Worm (Caenorhabditis elegans) whole organism, young adult: ENCODE data around the gene F32D8.3.

Experiments
- F33H1.4 ChIP-seq: fragments of 200-800 bp; sonication (Bioruptor generic); IDR thresholded peaks from 2 replicates; pipeline ENCODE4 v1.3.6; 2022; ENCODE audit warnings: missing genetic modification reagents, missing genetic modification characterization, missing compliant biosample characterization
- ama-1 ChIP-seq, 3 experiments: fragments of 150-350 bp in 1 of 3; sonication (generic microtip) in 2 of 3; optimal IDR thresholded peaks; 2 replicates each; lab custom pipeline; 2014 to 2018; ENCODE audit warnings: missing biosample characterization in 2 of 3, missing genetic modification characterization in 2 of 3, missing genetic modification reagents in 2 of 3
- aptf-3 ChIP-seq: fragments of 200-800 bp; sonication (Bioruptor generic); IDR thresholded peaks from 2 replicates; pipeline ENCODE4 v1.3.6; 2022; ENCODE audit warnings: missing genetic modification characterization, missing compliant biosample characterization
- madf-8 ChIP-seq: fragments of 200-800 bp; sonication (Bioruptor generic); conservative IDR thresholded peaks from 2 replicates; pipeline ENCODE4 v1.3.6; 2022; ENCODE audit warnings: missing genetic modification reagents, missing genetic modification characterization, missing compliant biosample characterization
- mcd-1 ChIP-seq: fragments of 200-800 bp; sonication (Bioruptor generic); IDR thresholded peaks from 2 replicates; pipeline ENCODE4 v1.3.6; 2022; ENCODE audit warnings: missing genetic modification reagents, missing genetic modification characterization, missing compliant biosample characterization
- sea-2 ChIP-seq: fragments of 200-800 bp; sonication (Bioruptor generic); IDR thresholded peaks from 2 replicates; pipeline ENCODE4 v1.3.6; 2022; ENCODE audit warnings: missing genetic modification characterization, missing compliant biosample characterization
- unc-130 ChIP-seq: sonication (generic microtip); optimal IDR thresholded peaks from 2 replicates; lab custom pipeline; 2016; ENCODE audit warnings: missing genetic modification reagents, missing genetic modification characterization, missing compliant biosample characterization

DNA sequence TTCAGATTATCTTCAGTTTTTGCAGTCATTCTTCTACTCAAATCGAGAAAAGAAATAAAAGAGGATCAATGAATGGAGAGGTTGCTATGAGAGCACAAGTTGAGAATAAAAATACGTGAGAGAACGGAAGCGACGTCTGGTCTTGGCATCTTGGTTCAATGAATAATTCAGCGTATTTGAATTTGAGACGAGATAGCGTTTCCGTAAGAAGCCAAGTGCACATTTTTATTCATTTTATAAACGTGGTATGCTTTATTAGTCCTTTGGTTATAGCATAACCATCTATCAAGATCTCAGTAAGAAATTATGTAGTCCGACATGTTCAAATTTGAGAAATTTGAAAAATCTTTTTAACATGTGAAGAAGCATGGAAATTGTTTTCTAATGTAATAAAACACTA is 31.7 kb downstream of the F32D8.3 start, which contains the start of gene F58B4.2:
- TF ChIP-seq F33H1.4 (no peak), ama-1 (optimal IDR thresholded peaks at IDR 0.05; lab: Kevin White, UChicago) (no peak), ama-1 (GFP tag; optimal IDR thresholded peaks at IDR 0.05; lab: Kevin White, UChicago) (no peak), aptf-3 (GFP tag; lab: Robert Waterston, UW) (no peak), mcd-1 (GFP tag; lab: Robert Waterston, UW) (no peak), sea-2 (GFP tag; lab: Robert Waterston, UW) (no peak), unc-130 (GFP tag; lab: Kevin White, UChicago) (no peak), madf-8 (no peak)
